Fruit fly (Drosophila melanogaster) whole organism, prepupa: ENCODE measurements around the gene PGAP5.
A peak's percentile ranks its signal among the peaks of the same experiment; 100 is the strongest.

Experiments
- Blimp-1 ChIP-seq: fragments of 200-800 bp; sonication (Bioruptor generic); optimal IDR thresholded peaks from 3 replicates; lab custom pipeline; 2017; ENCODE audit warnings: missing biosample characterization, missing genetic modification characterization, mild to moderate bottlenecking, moderate library complexity, missing genetic modification reagents
- CG10669 ChIP-seq: fragments of 200-800 bp; sonication (Bioruptor generic); optimal IDR thresholded peaks from 3 replicates; lab custom pipeline; 2018; ENCODE audit warnings: missing biosample characterization, mild to moderate bottlenecking, missing genetic modification characterization, moderate library complexity
- CG15336 ChIP-seq: fragments of 200-800 bp; sonication (Bioruptor generic); IDR thresholded peaks from 2 replicates; pipeline ENCODE4 v1.3.6; 2022; ENCODE audit warnings: missing biosample characterization, missing genetic modification characterization
- CG3032 ChIP-seq: fragments of 200-800 bp; optimal IDR thresholded peaks from 2 replicates; lab custom pipeline; 2019; ENCODE audit warnings: missing biosample characterization, mild to moderate bottlenecking, missing genetic modification characterization, moderate library complexity
- CG31627 ChIP-seq: fragments of 200-800 bp; sonication (Bioruptor generic); optimal IDR thresholded peaks from 3 replicates; lab custom pipeline; 2016; ENCODE audit warnings: missing biosample characterization, missing genetic modification characterization
- CG32006 ChIP-seq: fragments of 200-800 bp; sonication (Bioruptor generic); optimal IDR thresholded peaks from 3 replicates; lab custom pipeline; 2017; ENCODE audit warnings: missing biosample characterization, mild to moderate bottlenecking, missing genetic modification characterization
- CG34406 ChIP-seq: fragments of 200-800 bp; sonication (Bioruptor generic); optimal IDR thresholded peaks from 3 replicates; lab custom pipeline; 2016; ENCODE audit warnings: missing biosample characterization, missing genetic modification characterization
- CG3919 ChIP-seq: fragments of 200-800 bp; sonication (Bioruptor generic); optimal IDR thresholded peaks from 3 replicates; lab custom pipeline; 2016; ENCODE audit warnings: missing biosample characterization, missing genetic modification characterization
- CG6163 ChIP-seq: fragments of 200-800 bp; sonication (Bioruptor generic); IDR thresholded peaks from 3 replicates; pipeline ENCODE4 v1.3.6; 2022; ENCODE audit warnings: missing biosample characterization, missing genetic modification characterization
- CG6276 ChIP-seq: fragments of 200-800 bp; sonication (Bioruptor generic); optimal IDR thresholded peaks from 2 replicates; lab custom pipeline; 2017; ENCODE audit warnings: missing biosample characterization, mild to moderate bottlenecking, missing genetic modification characterization
- CG6792 ChIP-seq: fragments of 200-800 bp; sonication (Bioruptor generic); optimal IDR thresholded peaks from 3 replicates; lab custom pipeline; 2016; ENCODE audit warnings: missing biosample characterization, missing genetic modification characterization
- CG6808 ChIP-seq: fragments of 200-800 bp; sonication (Bioruptor generic); optimal IDR thresholded peaks from 3 replicates; lab custom pipeline; 2017; ENCODE audit warnings: missing biosample characterization, missing genetic modification characterization, mild to moderate bottlenecking, moderate library complexity, missing genetic modification reagents
- CG6854 ChIP-seq: fragments of 200-800 bp; sonication (Bioruptor generic); optimal IDR thresholded peaks from 2 replicates; lab custom pipeline; 2017; ENCODE audit warnings: missing biosample characterization, mild to moderate bottlenecking, missing genetic modification characterization
- CG7368 ChIP-seq: fragments of 200-800 bp; sonication (Bioruptor generic); optimal IDR thresholded peaks from 3 replicates; lab custom pipeline; 2016; ENCODE audit warnings: missing biosample characterization, missing genetic modification characterization
- CG8119 ChIP-seq: fragments of 200-800 bp; sonication (Bioruptor generic); IDR thresholded peaks from 3 replicates; pipeline ENCODE4 v1.3.6; 2022; ENCODE audit warnings: missing biosample characterization, missing genetic modification characterization
- CG8319 ChIP-seq: fragments of 200-800 bp; sonication (Bioruptor generic); optimal IDR thresholded peaks from 3 replicates; lab custom pipeline; 2016; ENCODE audit warnings: missing biosample characterization, missing genetic modification characterization
- CG8632 ChIP-seq: fragments of 200-800 bp; sonication (Bioruptor generic); optimal IDR thresholded peaks from 3 replicates; lab custom pipeline; 2016; ENCODE audit warnings: missing biosample characterization, missing genetic modification characterization
- CG9139 ChIP-seq: fragments of 200-800 bp; sonication (Bioruptor generic); optimal IDR thresholded peaks from 3 replicates; lab custom pipeline; 2017; ENCODE audit warnings: missing biosample characterization, mild to moderate bottlenecking, missing genetic modification characterization
- Eip78C ChIP-seq: fragments of 200-800 bp; sonication (Bioruptor generic); peaks from one replicate; lab custom pipeline; 2016; ENCODE audit warnings: missing biosample characterization, missing genetic modification characterization
- Eip93F ChIP-seq: fragments of 200-800 bp; sonication (Bioruptor generic); optimal IDR thresholded peaks from 2 replicates; lab custom pipeline; 2016; ENCODE audit warnings: missing biosample characterization, mild to moderate bottlenecking, missing genetic modification characterization
- Ets21C ChIP-seq: fragments of 200-800 bp; sonication (Bioruptor generic); optimal IDR thresholded peaks from 3 replicates; lab custom pipeline; 2016; ENCODE audit warnings: missing biosample characterization, missing genetic modification characterization
- Gug ChIP-seq: fragments of 200-800 bp; sonication (Bioruptor generic); IDR thresholded peaks from 2 replicates; pipeline ENCODE4 v1.3.6; 2022; ENCODE audit warnings: missing biosample characterization, missing genetic modification characterization
- Hr39 ChIP-seq: fragments of 200-800 bp; sonication (Bioruptor generic); optimal IDR thresholded peaks from 2 replicates; lab custom pipeline; 2016; ENCODE audit warnings: missing biosample characterization, missing genetic modification characterization
- Hr4 ChIP-seq: fragments of 200-800 bp; sonication (Bioruptor generic); optimal IDR thresholded peaks from 3 replicates; lab custom pipeline; 2016; ENCODE audit warnings: missing biosample characterization, missing genetic modification characterization
- Lpt ChIP-seq: fragments of 200-800 bp; sonication (Bioruptor generic); optimal IDR thresholded peaks from 3 replicates; lab custom pipeline; 2016; ENCODE audit warnings: missing biosample characterization, missing genetic modification characterization
- Met ChIP-seq: fragments of 200-800 bp; sonication (Bioruptor generic); optimal IDR thresholded peaks from 3 replicates; lab custom pipeline; 2016; ENCODE audit warnings: missing biosample characterization, missing genetic modification characterization
- OdsH ChIP-seq: fragments of 200-800 bp; sonication (Bioruptor generic); optimal IDR thresholded peaks from 3 replicates; lab custom pipeline; 2016; ENCODE audit warnings: missing biosample characterization, missing genetic modification characterization
- Sox102F ChIP-seq: fragments of 200-800 bp; sonication (Bioruptor generic); optimal IDR thresholded peaks from 2 replicates; lab custom pipeline; 2016; ENCODE audit warnings: missing biosample characterization, mild to moderate bottlenecking, missing genetic modification characterization
- Sox14 ChIP-seq: fragments of 200-800 bp; sonication (Bioruptor generic); optimal IDR thresholded peaks from 3 replicates; lab custom pipeline; 2016; ENCODE audit warnings: missing biosample characterization, missing genetic modification characterization
- Sox15 ChIP-seq: fragments of 200-800 bp; sonication (Bioruptor generic); optimal IDR thresholded peaks from 3 replicates; lab custom pipeline; 2016; ENCODE audit warnings: missing biosample characterization, missing genetic modification characterization
- achi ChIP-seq: fragments of 200-800 bp; sonication (Bioruptor generic); optimal IDR thresholded peaks from 3 replicates; lab custom pipeline; 2016; ENCODE audit warnings: missing biosample characterization, missing genetic modification characterization
- dsx ChIP-seq: fragments of 200-800 bp; optimal IDR thresholded peaks from 3 replicates; lab custom pipeline; 2019; ENCODE audit warnings: missing biosample characterization, mild to moderate bottlenecking, missing genetic modification characterization, moderate library complexity; ENCODE audit not compliant: poor library complexity, severe bottlenecking
- eg ChIP-seq: fragments of 200-800 bp; sonication (Bioruptor generic); IDR thresholded peaks from 3 replicates; pipeline ENCODE4 v1.3.6; 2022; ENCODE audit warnings: missing biosample characterization, missing genetic modification characterization
- esn ChIP-seq: fragments of 200-800 bp; sonication (Bioruptor generic); optimal IDR thresholded peaks from 2 replicates; lab custom pipeline; 2016; ENCODE audit warnings: missing biosample characterization, mild to moderate bottlenecking, missing genetic modification characterization, moderate library complexity
- fd59A ChIP-seq: fragments of 200-800 bp; sonication (Bioruptor generic); optimal IDR thresholded peaks from 2 replicates; lab custom pipeline; 2017; ENCODE audit warnings: missing biosample characterization, mild to moderate bottlenecking, missing genetic modification characterization, missing genetic modification reagents
- fkh ChIP-seq: fragments of 200-800 bp; sonication (Bioruptor generic); optimal IDR thresholded peaks from 3 replicates; lab custom pipeline; 2017; ENCODE audit warnings: missing biosample characterization, mild to moderate bottlenecking, missing genetic modification characterization, moderate library complexity
- lz ChIP-seq: fragments of 200-800 bp; sonication (Bioruptor generic); optimal IDR thresholded peaks from 3 replicates; lab custom pipeline; 2016; ENCODE audit warnings: missing biosample characterization, missing genetic modification characterization
- pdm3 ChIP-seq: fragments of 200-800 bp; sonication (Bioruptor generic); optimal IDR thresholded peaks from 3 replicates; lab custom pipeline; 2016; ENCODE audit warnings: missing biosample characterization, missing genetic modification characterization
- spab ChIP-seq: fragments of 200-800 bp; sonication (Bioruptor generic); optimal IDR thresholded peaks from 2 replicates; lab custom pipeline; 2017; ENCODE audit warnings: missing biosample characterization, mild to moderate bottlenecking, missing genetic modification characterization, missing genetic modification reagents
- ss ChIP-seq, 2 experiments: fragments of 200-800 bp; sonication (Bioruptor generic); optimal IDR thresholded peaks; 2 replicates in 1 of 2; 3 replicates in 1 of 2; lab custom pipeline; 2017 to 2018; ENCODE audit warnings: mild to moderate bottlenecking in 2 of 2, missing biosample characterization in 2 of 2, missing genetic modification characterization in 2 of 2, moderate library complexity in 1 of 2
- topi ChIP-seq: fragments of 200-800 bp; sonication (Bioruptor generic); optimal IDR thresholded peaks from 3 replicates; lab custom pipeline; 2016; ENCODE audit warnings: missing biosample characterization, missing genetic modification characterization
- vri ChIP-seq: fragments of 200-800 bp; sonication (Bioruptor generic); optimal IDR thresholded peaks from 3 replicates; lab custom pipeline; 2016; ENCODE audit warnings: missing biosample characterization, mild to moderate bottlenecking, missing genetic modification characterization

Gene PGAP5

dm6 chr2L:8215259-8215929 lies 16.7 kb downstream of the PGAP5 start, which contains the start of gene CG8349:
Gene CG8349 (plus strand): TSS chr2L:8215915.
- TF ChIP-seq esn (GFP tag; lab: Kevin White, UChicago) (no peak), Gug (GFP tag; lab: Robert Waterston, UW) (no peak)

DNA sequence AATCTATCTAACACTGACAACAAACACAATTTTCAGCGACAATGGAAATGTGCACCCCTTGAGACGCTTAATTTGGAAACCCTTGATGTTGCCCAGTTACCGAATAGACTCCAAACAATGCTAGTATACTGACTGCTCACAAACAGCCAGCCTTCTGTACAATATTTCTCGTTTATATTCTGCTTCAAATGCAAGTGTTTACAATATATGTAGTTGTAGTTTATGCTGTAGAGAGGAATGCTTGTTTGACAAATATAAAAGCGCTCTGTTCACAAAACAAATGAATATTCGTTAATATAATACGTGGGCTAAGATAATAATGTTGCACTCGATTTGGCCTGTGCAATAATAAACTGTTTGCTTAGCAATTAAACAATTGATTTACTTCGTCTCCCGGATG lies 19.2 kb downstream of the PGAP5 start, which contains the start of gene CG8292:
CG8292 (minus strand) TSS at position 101 of the 400 bp plus-strand sequence.
- TF ChIP-seq CG31627 (GFP tag; lab: Kevin White, UChicago) (no peak), CG8319 (no peak), eg (no peak), Ets21C (GFP tag; lab: Kevin White, UChicago) (no peak), fd59A (GFP tag; lab: Kevin White, UChicago) (no peak), Hr4 (GFP tag; lab: Kevin White, UChicago) (no peak), CG3032 (no peak), Eip78C (no peak), fkh (no peak), Hr39 (GFP tag; lab: Kevin White, UChicago) (no peak), CG6276 (GFP tag; lab: Kevin White, UChicago) (no peak), dsx (GFP tag; lab: Kevin White, UChicago) (no peak), Sox15 (GFP tag; lab: Kevin White, UChicago) (no peak), vri (no peak), CG3919 (GFP tag; lab: Kevin White, UChicago) (no peak), Eip93F (GFP tag; lab: Kevin White, UChicago) (no peak), spab (GFP tag; lab: Kevin White, UChicago) (no peak)

DNA sequence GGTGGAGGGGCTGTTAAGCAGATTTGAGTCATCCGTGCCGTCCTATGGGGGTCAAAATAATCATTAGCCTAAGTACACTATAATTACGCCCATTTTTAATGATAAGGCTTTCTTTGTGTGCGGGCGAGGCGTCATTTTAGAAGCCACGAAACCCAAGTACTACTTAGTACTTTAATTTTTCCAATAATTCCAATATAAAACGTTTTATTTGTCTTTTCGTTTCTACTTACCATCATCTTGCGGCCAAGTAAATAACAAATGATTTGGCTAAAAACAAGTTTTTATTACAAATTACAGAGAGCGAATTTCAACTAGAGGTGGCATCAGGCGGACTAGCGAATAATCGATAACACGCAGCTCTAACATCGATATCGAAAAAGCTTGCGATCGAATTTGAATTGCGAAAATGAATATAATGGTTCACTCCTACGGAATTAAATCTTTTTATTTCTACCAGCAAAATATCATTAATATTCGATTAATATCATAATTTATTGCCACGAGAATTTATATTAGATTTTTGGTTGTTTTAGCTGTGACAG lies 21.8 kb downstream of the PGAP5 start, which contains the start of gene Snx6:
Snx6 (minus strand) TSS at position 349 of the 542 bp plus-strand sequence.
- TF ChIP-seq CG8632 (GFP tag; lab: Kevin White, UChicago) = no peak
- TF ChIP-seq esn (GFP tag; lab: Kevin White, UChicago) = peak; percentile 16
- TF ChIP-seq Sox14 (GFP tag; lab: Kevin White, UChicago) = peak; percentile 58
- TF ChIP-seq CG6808 (GFP tag; lab: Kevin White, UChicago) = no peak
- TF ChIP-seq achi (GFP tag; lab: Kevin White, UChicago) = no peak
- no peak for TF ChIP-seq CG6792 (GFP tag; lab: Kevin White, UChicago)

- TF ChIP-seq CG9139 (no peak), Sox15 (GFP tag; lab: Kevin White, UChicago) (no peak), Hr39 (GFP tag; lab: Kevin White, UChicago) (no peak), CG6163 (GFP tag; lab: Robert Waterston, UW) (peak; percentile 75), esn (GFP tag; lab: Kevin White, UChicago) (no peak), Blimp-1 (GFP tag; lab: Kevin White, UChicago) (no peak), Met (GFP tag; lab: Kevin White, UChicago) (no peak), CG8319 (no peak), Sox102F (GFP tag; lab: Kevin White, UChicago) (no peak), lz (GFP tag; lab: Kevin White, UChicago) (no peak), vri (no peak), topi (GFP tag; lab: Kevin White, UChicago) (no peak), Hr4 (GFP tag; lab: Kevin White, UChicago) (peak; percentile 66), CG34406 (GFP tag; lab: Kevin White, UChicago) (no peak), ss (GFP tag; optimal IDR thresholded peaks at IDR 0.05; lab: Kevin White, UChicago) (no peak), CG8119 (GFP tag; lab: Robert Waterston, UW) (peak; percentile 18; the same call in 2 of the 3 replicates), CG7368 (GFP tag; lab: Kevin White, UChicago) (no peak), Lpt (GFP tag; lab: Kevin White, UChicago) (no peak), CG6276 (GFP tag; lab: Kevin White, UChicago) (no peak), CG6854 (GFP tag; lab: Kevin White, UChicago) (no peak), CG6808 (GFP tag; lab: Kevin White, UChicago) (no peak), CG31627 (GFP tag; lab: Kevin White, UChicago) (no peak), CG10669 (GFP tag; lab: Kevin White, UChicago) (no peak), CG15336 (GFP tag; lab: Robert Waterston, UW) (peak; percentile 68), Ets21C (GFP tag; lab: Kevin White, UChicago) (no peak), Gug (GFP tag; lab: Robert Waterston, UW) (peak; percentile 72), pdm3 (GFP tag; lab: Kevin White, UChicago) (no peak), CG32006 (GFP tag; lab: Kevin White, UChicago) (peak; percentile 64), CG8632 (GFP tag; lab: Kevin White, UChicago) (no peak), OdsH (GFP tag; lab: Kevin White, UChicago) (no peak), CG3919 (GFP tag; lab: Kevin White, UChicago) (no peak)
Observed at dm6 chr2L:8229134-8229533, 30.5 kb downstream of the PGAP5 start.
